Worm (Caenorhabditis elegans) whole organism, L2 larva: Measurements from ENCODE around the gene kdin-1.

ENCODE experiments used
- C34F6.9 ChIP-seq: fragments of 150-350 bp; optimal IDR thresholded peaks from 2 replicates; lab custom pipeline; 2014; ENCODE audit warnings: missing biosample characterization, missing genetic modification characterization
- F13H6.1 ChIP-seq: sonication (generic microtip); optimal IDR thresholded peaks from 2 replicates; lab custom pipeline; 2016; ENCODE audit warnings: missing genetic modification characterization, missing compliant biosample characterization
- Y55F3AM.14 ChIP-seq: fragments of 200-800 bp; sonication (Bioruptor generic); optimal IDR thresholded peaks from 2 replicates; lab custom pipeline; 2018; ENCODE audit warnings: mild to moderate bottlenecking, missing genetic modification characterization, missing compliant biosample characterization
- ZK546.5 ChIP-seq: sonication (generic microtip); optimal IDR thresholded peaks from 2 replicates; lab custom pipeline; 2017; ENCODE audit warnings: missing biosample characterization, missing genetic modification characterization
- alr-1 ChIP-seq: fragments of 150-350 bp; optimal IDR thresholded peaks from 2 replicates; lab custom pipeline; 2014; ENCODE audit warnings: missing biosample characterization, missing genetic modification characterization
- ama-1 ChIP-seq: fragments of 150-350 bp; optimal IDR thresholded peaks from 2 replicates; lab custom pipeline; 2018; ENCODE audit warnings: inconsistent platforms
- blmp-1 ChIP-seq: sonication (generic microtip); optimal IDR thresholded peaks from 2 replicates; lab custom pipeline; 2017; ENCODE audit warnings: missing genetic modification characterization, mild to moderate bottlenecking, missing compliant biosample characterization, antibody characterized with exemption, moderate library complexity; ENCODE audit not compliant: insufficient read depth
- ceh-16 ChIP-seq: fragments of 150-350 bp; optimal IDR thresholded peaks from 2 replicates; lab custom pipeline; 2014; ENCODE audit warnings: missing biosample characterization, missing genetic modification characterization
- ceh-82 ChIP-seq: fragments of 150-350 bp; optimal IDR thresholded peaks from 2 replicates; lab custom pipeline; 2014; ENCODE audit warnings: missing biosample characterization, missing genetic modification characterization
- crh-2 ChIP-seq: sonication (generic microtip); optimal IDR thresholded peaks from 2 replicates; lab custom pipeline; 2017; ENCODE audit warnings: missing biosample characterization, missing genetic modification characterization
- fos-1 ChIP-seq: fragments of 150-350 bp; optimal IDR thresholded peaks from 2 replicates; lab custom pipeline; 2014; ENCODE audit warnings: missing biosample characterization, missing genetic modification characterization
- gmeb-1 ChIP-seq: fragments of 150-350 bp; optimal IDR thresholded peaks from 2 replicates; lab custom pipeline; 2014; ENCODE audit warnings: missing biosample characterization, missing genetic modification characterization
- lin-11 ChIP-seq: fragments of 150-350 bp; sonication (generic microtip); optimal IDR thresholded peaks from 2 replicates; lab custom pipeline; 2014; ENCODE audit warnings: missing biosample characterization, missing genetic modification characterization, inconsistent platforms, mixed read lengths
- lsy-2 ChIP-seq, 2 experiments: fragments of 150-350 bp in 1 of 2; sonication (generic microtip) in 1 of 2; optimal IDR thresholded peaks; 2 replicates each; lab custom pipeline; 2014 to 2017; ENCODE audit warnings: missing biosample characterization in 2 of 2, missing genetic modification characterization in 2 of 2
- mab-5 ChIP-seq: fragments of 150-350 bp; optimal IDR thresholded peaks from 2 replicates; lab custom pipeline; 2014; ENCODE audit warnings: missing biosample characterization, missing genetic modification characterization
- mbf-1 ChIP-seq: sonication (generic microtip); optimal IDR thresholded peaks from 2 replicates; lab custom pipeline; 2017; ENCODE audit warnings: missing biosample characterization, missing genetic modification characterization
- mdl-1 ChIP-seq, 2 experiments: fragments of 150-350 bp in 1 of 2; sonication (generic microtip) in 1 of 2; optimal IDR thresholded peaks; 2 replicates each; lab custom pipeline; 2017; ENCODE audit warnings: missing biosample characterization in 2 of 2, missing genetic modification characterization in 2 of 2
- nhr-10 ChIP-seq: sonication (generic microtip); optimal IDR thresholded peaks from 2 replicates; lab custom pipeline; 2017; ENCODE audit warnings: missing biosample characterization, missing genetic modification characterization
- nhr-11 ChIP-seq: fragments of 150-350 bp; optimal IDR thresholded peaks from 2 replicates; lab custom pipeline; 2014; ENCODE audit warnings: missing biosample characterization, missing genetic modification characterization
- nhr-12 ChIP-seq: fragments of 150-350 bp; optimal IDR thresholded peaks from 2 replicates; lab custom pipeline; 2014; ENCODE audit warnings: missing biosample characterization, missing genetic modification characterization
- nhr-129 ChIP-seq: fragments of 150-350 bp; optimal IDR thresholded peaks from 2 replicates; lab custom pipeline; 2014; ENCODE audit warnings: missing biosample characterization, missing genetic modification characterization
- nhr-21 ChIP-seq: fragments of 150-350 bp; optimal IDR thresholded peaks from 2 replicates; lab custom pipeline; 2014; ENCODE audit warnings: missing biosample characterization, missing genetic modification characterization
- nhr-25 ChIP-seq: fragments of 150-350 bp; sonication (generic microtip); optimal IDR thresholded peaks from 3 replicates; lab custom pipeline; 2014; ENCODE audit warnings: missing biosample characterization, missing genetic modification characterization
- nhr-77 ChIP-seq: fragments of 150-350 bp; optimal IDR thresholded peaks from 2 replicates; lab custom pipeline; 2014; ENCODE audit warnings: missing biosample characterization, missing genetic modification characterization
- peb-1 ChIP-seq: fragments of 150-350 bp; optimal IDR thresholded peaks from 2 replicates; lab custom pipeline; 2014; ENCODE audit warnings: missing biosample characterization, missing genetic modification characterization
- sem-4 ChIP-seq: fragments of 150-350 bp; optimal IDR thresholded peaks from 2 replicates; lab custom pipeline; 2014; ENCODE audit warnings: missing biosample characterization, missing genetic modification reagents, missing genetic modification characterization
- skn-1 ChIP-seq: sonication (generic microtip); optimal IDR thresholded peaks from 2 replicates; lab custom pipeline; 2017; ENCODE audit warnings: missing biosample characterization, missing genetic modification characterization
- snpc-4 ChIP-seq: fragments of 150-350 bp; optimal IDR thresholded peaks from 2 replicates; lab custom pipeline; 2014; ENCODE audit warnings: missing biosample characterization, missing genetic modification characterization
- unc-55 ChIP-seq: fragments of 150-350 bp; sonication (generic microtip); optimal IDR thresholded peaks from 3 replicates; lab custom pipeline; 2014; ENCODE audit warnings: missing biosample characterization, missing genetic modification reagents, missing genetic modification characterization
- zag-1 ChIP-seq: fragments of 150-350 bp; optimal IDR thresholded peaks from 2 replicates; lab custom pipeline; 2014; ENCODE audit warnings: missing biosample characterization, missing genetic modification characterization
- ztf-11 ChIP-seq: sonication (generic microtip); optimal IDR thresholded peaks from 2 replicates; lab custom pipeline; 2017; ENCODE audit warnings: missing biosample characterization, missing genetic modification characterization
- ztf-4 ChIP-seq: fragments of 150-350 bp; optimal IDR thresholded peaks from 2 replicates; lab custom pipeline; 2014; ENCODE audit warnings: missing biosample characterization, missing genetic modification characterization

The kdin-1 gene

ce11 chrIV:11038618-11038664, at the start of gene kdin-1:
kdin-1 (plus strand) TSS chrIV:11038655.
- TF ChIP-seq sem-4 (tag; lab: Kevin White, UChicago) (no peak), nhr-12 (tag; lab: Kevin White, UChicago) (no peak), mdl-1 (tag; optimal IDR thresholded peaks at IDR 0.05; lab: Kevin White, UChicago) (no peak), ceh-16 (tag; lab: Kevin White, UChicago) (no peak), nhr-129 (tag; lab: Kevin White, UChicago) (no peak), mbf-1 (no peak), blmp-1 (tag; lab: Kevin White, UChicago) (no peak), peb-1 (no peak), ceh-82 (tag; lab: Kevin White, UChicago) (no peak), lin-11 (tag; lab: Kevin White, UChicago) (no peak), C34F6.9 (tag; lab: Kevin White, UChicago) (no peak), Y55F3AM.14 (no peak), snpc-4 (no peak), zag-1 (tag; lab: Kevin White, UChicago) (no peak), lsy-2 (tag; optimal IDR thresholded peaks at IDR 0.05; lab: Kevin White, UChicago) (no peak), nhr-21 (tag; lab: Kevin White, UChicago) (no peak), unc-55 (GFP tag; lab: Kevin White, UChicago) (no peak), nhr-77 (tag; lab: Kevin White, UChicago) (no peak)

- TF ChIP-seq ceh-82 (tag; lab: Kevin White, UChicago): no peak
- TF ChIP-seq nhr-77 (tag; lab: Kevin White, UChicago): no peak
- TF ChIP-seq lin-11 (tag; lab: Kevin White, UChicago): no peak
- TF ChIP-seq ztf-4 (tag; lab: Kevin White, UChicago): no peak
- no peak for TF ChIP-seq gmeb-1
- no peak for TF ChIP-seq ztf-11
- TF ChIP-seq mdl-1 (tag; optimal IDR thresholded peaks at IDR 0.05; lab: Kevin White, UChicago): no peak
- no peak for TF ChIP-seq snpc-4
- no peak for TF ChIP-seq nhr-10 (tag; lab: Kevin White, UChicago)
- no peak for TF ChIP-seq nhr-25 (tag; lab: Kevin White, UChicago)
- TF ChIP-seq alr-1 (tag; lab: Kevin White, UChicago): no peak
- no peak for TF ChIP-seq ama-1 (lab: Kevin White, UChicago)
- no peak for TF ChIP-seq Y55F3AM.14
- TF ChIP-seq ceh-16 (tag; lab: Kevin White, UChicago): no peak
- TF ChIP-seq blmp-1 (tag; lab: Kevin White, UChicago): no peak
- no peak for TF ChIP-seq lsy-2 (tag; optimal IDR thresholded peaks at IDR 0.05; lab: Kevin White, UChicago)
- no peak for TF ChIP-seq sem-4 (tag; lab: Kevin White, UChicago)
- TF ChIP-seq F13H6.1 (tag; lab: Kevin White, UChicago): no peak
- no peak for TF ChIP-seq unc-55 (GFP tag; lab: Kevin White, UChicago)
- no peak for TF ChIP-seq nhr-21 (tag; lab: Kevin White, UChicago)
Observed at ce11 chrIV:10990699-10991098, 47.8 kb upstream of the kdin-1 start, which contains the start of gene F13H10.5. F13H10.5 (plus strand) TSS chrIV:10990999.

ce11 chrIV:11001614-11002013, 36.8 kb upstream of the kdin-1 start, which contains the start of gene F13H10.9:
F13H10.9 (plus strand) TSS chrIV:11001914.
- TF ChIP-seq nhr-11 (tag; lab: Kevin White, UChicago): no peak
- no peak for TF ChIP-seq sem-4 (tag; lab: Kevin White, UChicago)
- TF ChIP-seq crh-2 (tag; lab: Kevin White, UChicago): no peak
- no peak for TF ChIP-seq mab-5 (tag; lab: Kevin White, UChicago)
- no peak for TF ChIP-seq blmp-1 (tag; lab: Kevin White, UChicago)
- TF ChIP-seq nhr-25 (tag; lab: Kevin White, UChicago): no peak
- no peak for TF ChIP-seq skn-1 (tag; lab: Kevin White, UChicago)

ce11 chrIV:11004273-11004672, 34.2 kb upstream of the kdin-1 start, which contains the start of gene F13H10.1:
F13H10.1 (plus strand) TSS chrIV:11004573.
- peak; percentile 12 for TF ChIP-seq unc-55 (GFP tag; lab: Kevin White, UChicago)
- no peak for TF ChIP-seq ztf-4 (tag; lab: Kevin White, UChicago)
- no peak for TF ChIP-seq ama-1 (lab: Kevin White, UChicago)
- no peak for TF ChIP-seq mab-5 (tag; lab: Kevin White, UChicago)

ce11 chrIV:11006383-11006782, 32.1 kb upstream of the kdin-1 start:
- TF ChIP-seq lsy-2 (tag; optimal IDR thresholded peaks at IDR 0.05; lab: Kevin White, UChicago) (peak in 1 of 2 experiments; percentile 6), ZK546.5 (no peak)
- TF ChIP-seq, all 48 proteins: peak for 1

- TF ChIP-seq nhr-21 (tag; lab: Kevin White, UChicago): no peak
- peak; percentile 64 for TF ChIP-seq fos-1
- TF ChIP-seq ama-1 (lab: Kevin White, UChicago): no peak
- TF ChIP-seq mbf-1: no peak
Observed at ce11 chrIV:11006868-11007267, 31.6 kb upstream of the kdin-1 start.
